Worm (Caenorhabditis elegans) whole organism, midembryonic: Measurements from ENCODE around the gene amt-4.

Experiments used
- T22C8.4 ChIP-seq: fragments of 200-800 bp; sonication (Bioruptor generic); IDR thresholded peaks from 2 replicates; pipeline ENCODE4 v1.3.6; 2022; ENCODE audit warnings: missing genetic modification characterization, missing compliant biosample characterization
- cog-1 ChIP-seq: sonication (generic microtip); optimal IDR thresholded peaks from 2 replicates; lab custom pipeline; 2016; ENCODE audit warnings: missing genetic modification characterization, missing compliant biosample characterization
- flt-1 ChIP-seq: fragments of 200-800 bp; sonication (Bioruptor generic); IDR thresholded peaks from 2 replicates; pipeline ENCODE4 v1.3.6; 2022; ENCODE audit warnings: missing genetic modification characterization, missing compliant biosample characterization
- med-1 ChIP-seq: sonication (generic microtip); optimal IDR thresholded peaks from 2 replicates; lab custom pipeline; 2017; ENCODE audit warnings: missing genetic modification characterization, mild to moderate bottlenecking, missing compliant biosample characterization, antibody characterized with exemption, missing genetic modification reagents; ENCODE audit not compliant: insufficient read depth
- ref-1 ChIP-seq: fragments of 200-800 bp; sonication (Bioruptor generic); conservative IDR thresholded peaks from 2 replicates; pipeline ENCODE4 v1.3.6; 2022; ENCODE audit warnings: missing genetic modification reagents, missing genetic modification characterization, missing compliant biosample characterization
- tab-1 ChIP-seq: fragments of 200-800 bp; sonication (Bioruptor generic); IDR thresholded peaks from 2 replicates; pipeline ENCODE4 v1.3.6; 2022; ENCODE audit warnings: missing genetic modification characterization, missing compliant biosample characterization
- ztf-29 ChIP-seq: fragments of 200-800 bp; sonication (Bioruptor generic); IDR thresholded peaks from 2 replicates; pipeline ENCODE4 v1.3.6; 2022; ENCODE audit warnings: missing genetic modification reagents, missing genetic modification characterization, missing compliant biosample characterization

DNA sequence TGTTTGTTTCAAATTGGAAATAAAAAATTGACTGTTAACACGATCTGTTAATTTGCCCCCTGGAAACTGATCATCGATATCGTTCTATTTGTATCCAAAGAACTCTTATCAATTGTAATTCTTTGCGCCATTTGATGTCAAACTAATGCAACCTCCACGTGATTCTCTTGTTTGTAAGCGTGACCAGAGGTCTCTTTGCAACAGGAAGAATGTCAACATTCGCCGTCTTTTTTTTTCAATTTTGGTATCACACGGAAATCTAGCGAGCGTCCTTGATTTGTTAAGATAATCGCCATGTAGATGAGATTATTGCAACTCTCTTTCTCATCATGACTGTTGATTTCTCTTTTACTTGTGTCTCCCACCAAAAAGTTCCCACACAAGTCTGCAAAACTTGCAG, 36.2 kb upstream of the amt-4 start:
- no peak for TF ChIP-seq ztf-29 (GFP tag; lab: Robert Waterston, UW)
- no peak for TF ChIP-seq med-1 (GFP tag; lab: Kevin White, UChicago)
- no peak for TF ChIP-seq ref-1 (GFP tag; lab: Robert Waterston, UW)
- no peak for TF ChIP-seq flt-1 (GFP tag; lab: Robert Waterston, UW)
- TF ChIP-seq T22C8.4 (GFP tag; lab: Robert Waterston, UW) = no peak
- no peak for TF ChIP-seq cog-1 (tag; lab: Kevin White, UChicago)
- no peak for TF ChIP-seq tab-1 (GFP tag; lab: Robert Waterston, UW)
